Fruit fly (Drosophila melanogaster) whole organism, embryonic: ENCODE measurements around the gene CG6961.

ENCODE experiments used
- B-H1 ChIP-seq: fragments of 200-800 bp; sonication (Bioruptor generic); IDR thresholded peaks from 3 replicates; pipeline ENCODE4 v1.3.6; 2022; ENCODE audit warnings: missing biosample characterization, missing genetic modification characterization
- Blimp-1 ChIP-seq: fragments of 200-800 bp; sonication (Bioruptor generic); optimal IDR thresholded peaks from 3 replicates; lab custom pipeline; 2018; ENCODE audit warnings: missing biosample characterization, missing genetic modification characterization, mild to moderate bottlenecking, moderate library complexity, missing genetic modification reagents
- CG10267 ChIP-seq: fragments of 200-800 bp; sonication (Bioruptor generic); optimal IDR thresholded peaks from 2 replicates; lab custom pipeline; 2018; ENCODE audit warnings: missing biosample characterization, mild to moderate bottlenecking, missing genetic modification characterization, moderate library complexity
- CG11093 ChIP-seq: fragments of 200-800 bp; sonication (Bioruptor generic); IDR thresholded peaks from 3 replicates; pipeline ENCODE4 v1.3.6; 2022; ENCODE audit warnings: missing biosample characterization, missing genetic modification characterization
- CG12236 ChIP-seq: fragments of 200-800 bp; sonication (Bioruptor generic); optimal IDR thresholded peaks from 2 replicates; lab custom pipeline; 2016; ENCODE audit warnings: missing biosample characterization, missing genetic modification characterization
- CG15514 ChIP-seq: fragments of 200-800 bp; sonication (Bioruptor generic); optimal IDR thresholded peaks from 3 replicates; lab custom pipeline; 2017; ENCODE audit warnings: missing biosample characterization, missing genetic modification characterization, mild to moderate bottlenecking, moderate library complexity, missing genetic modification reagents
- CG1603 ChIP-seq: fragments of 200-800 bp; sonication (Bioruptor generic); optimal IDR thresholded peaks from 2 replicates; lab custom pipeline; 2019; ENCODE audit warnings: missing biosample characterization, mild to moderate bottlenecking, missing genetic modification characterization, moderate library complexity
- CG16779 ChIP-seq: fragments of 200-800 bp; sonication (Bioruptor generic); IDR thresholded peaks from 2 replicates; pipeline ENCODE4 v1.3.6; 2022; ENCODE audit warnings: missing biosample characterization, missing genetic modification characterization
- CG17361 ChIP-seq: fragments of 200-800 bp; sonication (Bioruptor generic); IDR thresholded peaks from 3 replicates; pipeline ENCODE4 v1.3.6; 2022; ENCODE audit warnings: missing biosample characterization, missing genetic modification characterization
- CG18619 ChIP-seq: fragments of 200-800 bp; sonication (Bioruptor generic); optimal IDR thresholded peaks from 3 replicates; lab custom pipeline; 2017; ENCODE audit warnings: missing biosample characterization, mild to moderate bottlenecking, missing genetic modification characterization
- CG2199 ChIP-seq: fragments of 200-800 bp; sonication (Bioruptor generic); IDR thresholded peaks from 3 replicates; pipeline ENCODE4 v1.3.6; 2022; ENCODE audit warnings: missing biosample characterization, missing genetic modification characterization
- CG32532 ChIP-seq: fragments of 200-800 bp; sonication (Bioruptor generic); IDR thresholded peaks from 2 replicates; pipeline ENCODE4 v1.3.6; 2022; ENCODE audit warnings: missing biosample characterization, missing genetic modification characterization
- CG4730 ChIP-seq: fragments of 200-800 bp; sonication (Bioruptor generic); IDR thresholded peaks from 2 replicates; pipeline ENCODE4 v1.3.6; 2022; ENCODE audit warnings: missing biosample characterization, missing genetic modification characterization
- CG5180 ChIP-seq: fragments of 200-800 bp; sonication (Bioruptor generic); optimal IDR thresholded peaks from 3 replicates; lab custom pipeline; 2017; ENCODE audit warnings: missing biosample characterization, missing genetic modification characterization, mild to moderate bottlenecking, moderate library complexity, missing genetic modification reagents
- CG6175 ChIP-seq: fragments of 200-800 bp; sonication (Bioruptor generic); IDR thresholded peaks from 3 replicates; pipeline ENCODE4 v1.3.6; 2022; ENCODE audit warnings: missing biosample characterization, missing genetic modification characterization
- CG6791 ChIP-seq: fragments of 200-800 bp; sonication (Bioruptor generic); IDR thresholded peaks from 3 replicates; pipeline ENCODE4 v1.3.6; 2022; ENCODE audit warnings: missing biosample characterization, missing genetic modification characterization; ENCODE audit not compliant: partially characterized antibody
- CG7357 ChIP-seq: fragments of 200-800 bp; sonication (Bioruptor generic); IDR thresholded peaks from 3 replicates; pipeline ENCODE4 v1.3.6; 2022; ENCODE audit warnings: missing biosample characterization, missing genetic modification characterization
- CG7556 ChIP-seq: fragments of 200-800 bp; sonication (Bioruptor generic); optimal IDR thresholded peaks from 2 replicates; lab custom pipeline; 2017; ENCODE audit warnings: missing biosample characterization, mild to moderate bottlenecking, missing genetic modification characterization
- CG8089 ChIP-seq: fragments of 200-800 bp; sonication (Bioruptor generic); optimal IDR thresholded peaks from 3 replicates; lab custom pipeline; 2016; ENCODE audit warnings: missing biosample characterization, missing genetic modification characterization
- CG9817 ChIP-seq: fragments of 200-800 bp; sonication (Bioruptor generic); optimal IDR thresholded peaks from 2 replicates; lab custom pipeline; 2018; ENCODE audit warnings: missing biosample characterization, mild to moderate bottlenecking, missing genetic modification characterization, moderate library complexity
- D19A ChIP-seq: fragments of 200-800 bp; optimal IDR thresholded peaks from 3 replicates; lab custom pipeline; 2019; ENCODE audit warnings: missing biosample characterization, mild to moderate bottlenecking, missing genetic modification characterization, moderate library complexity
- Fer3 ChIP-seq: fragments of 200-800 bp; sonication (Bioruptor generic); optimal IDR thresholded peaks from 2 replicates; lab custom pipeline; 2018; ENCODE audit warnings: missing biosample characterization, mild to moderate bottlenecking, missing genetic modification characterization, moderate library complexity
- HLHmδ ChIP-seq: fragments of 200-800 bp; sonication (Bioruptor generic); optimal IDR thresholded peaks from 2 replicates; lab custom pipeline; 2018; ENCODE audit warnings: missing biosample characterization, mild to moderate bottlenecking, missing genetic modification characterization, moderate library complexity
- Hmr ChIP-seq: fragments of 200-800 bp; sonication (Bioruptor generic); optimal IDR thresholded peaks from 3 replicates; lab custom pipeline; 2017; ENCODE audit warnings: mild to moderate bottlenecking, missing biosample characterization, missing genetic modification reagents, missing genetic modification characterization
- Hr51 ChIP-seq, 2 experiments: fragments of 200-800 bp; sonication (Bioruptor generic); optimal IDR thresholded peaks; 2 replicates in 1 of 2; 3 replicates in 1 of 2; lab custom pipeline; 2016 to 2018; ENCODE audit warnings: missing biosample characterization in 2 of 2, missing genetic modification characterization in 2 of 2, mild to moderate bottlenecking in 1 of 2, moderate library complexity in 1 of 2
- Hsf ChIP-seq: fragments of 200-800 bp; sonication (Bioruptor generic); optimal IDR thresholded peaks from 3 replicates; lab custom pipeline; 2016; ENCODE audit warnings: missing biosample characterization, missing genetic modification characterization
- Lpt ChIP-seq: fragments of >200 bp; optimal IDR thresholded peaks from 2 replicates; lab custom pipeline; 2018; ENCODE audit warnings: missing biosample characterization, missing genetic modification characterization
- NC2α ChIP-seq: fragments of 200-800 bp; sonication (Bioruptor generic); optimal IDR thresholded peaks from 2 replicates; lab custom pipeline; 2016; ENCODE audit warnings: missing biosample characterization, missing genetic modification characterization
- NC2β ChIP-seq: fragments of 200-800 bp; sonication (Bioruptor generic); optimal IDR thresholded peaks from 2 replicates; lab custom pipeline; 2016; ENCODE audit warnings: missing biosample characterization, missing genetic modification characterization
- Sox100B ChIP-seq: fragments of 200-800 bp; sonication (Bioruptor generic); optimal IDR thresholded peaks from 3 replicates; lab custom pipeline; 2018; ENCODE audit warnings: missing biosample characterization, mild to moderate bottlenecking, missing genetic modification characterization
- Xbp1 ChIP-seq: fragments of 200-800 bp; sonication (Bioruptor generic); optimal IDR thresholded peaks from 3 replicates; lab custom pipeline; 2016; ENCODE audit warnings: missing biosample characterization, mild to moderate bottlenecking, missing genetic modification characterization
- al ChIP-seq: fragments of 200-800 bp; sonication (Bioruptor generic); IDR thresholded peaks from 2 replicates; pipeline ENCODE4 v1.3.6; 2022; ENCODE audit warnings: missing biosample characterization, missing genetic modification characterization
- bsh ChIP-seq, 2 experiments: fragments of 200-800 bp; sonication (Bioruptor generic); optimal IDR thresholded peaks; 2 replicates each; lab custom pipeline; 2017 to 2018; ENCODE audit warnings: mild to moderate bottlenecking in 2 of 2, missing biosample characterization in 2 of 2, missing genetic modification characterization in 2 of 2, moderate library complexity in 1 of 2
- cg ChIP-seq: fragments of 200-800 bp; sonication (Bioruptor generic); optimal IDR thresholded peaks from 3 replicates; lab custom pipeline; 2019; ENCODE audit warnings: missing biosample characterization, mild to moderate bottlenecking, missing genetic modification characterization, moderate library complexity
- dm ChIP-seq: fragments of 200-800 bp; sonication (Bioruptor generic); optimal IDR thresholded peaks from 3 replicates; lab custom pipeline; 2016; ENCODE audit warnings: missing biosample characterization, missing genetic modification characterization
- dpn ChIP-seq, 2 experiments: fragments of 200-800 bp; sonication (Bioruptor generic); optimal IDR thresholded peaks; 3 replicates each; lab custom pipeline; 2016; ENCODE audit warnings: missing biosample characterization in 2 of 2, missing genetic modification characterization in 2 of 2
- emc ChIP-seq: fragments of 200-800 bp; sonication (Bioruptor generic); optimal IDR thresholded peaks from 2 replicates; lab custom pipeline; 2016; ENCODE audit warnings: missing biosample characterization, missing genetic modification characterization
- gsb ChIP-seq: fragments of 200-800 bp; sonication (Bioruptor generic); IDR thresholded peaks from 2 replicates; pipeline ENCODE4 v1.3.6; 2022; ENCODE audit warnings: missing biosample characterization, missing genetic modification characterization
- gsb-n ChIP-seq: fragments of 200-800 bp; sonication (Bioruptor generic); optimal IDR thresholded peaks from 3 replicates; lab custom pipeline; 2018; ENCODE audit warnings: missing biosample characterization, mild to moderate bottlenecking, missing genetic modification characterization
- luna ChIP-seq: fragments of 200-800 bp; sonication (Bioruptor generic); optimal IDR thresholded peaks from 2 replicates; lab custom pipeline; 2016; ENCODE audit warnings: missing biosample characterization, missing genetic modification characterization
- mam ChIP-seq: fragments of 200-800 bp; sonication (Bioruptor generic); optimal IDR thresholded peaks from 3 replicates; lab custom pipeline; 2016; ENCODE audit warnings: missing biosample characterization, missing genetic modification characterization
- mirr ChIP-seq: fragments of 200-800 bp; sonication (Bioruptor generic); optimal IDR thresholded peaks from 3 replicates; lab custom pipeline; 2018; ENCODE audit warnings: missing biosample characterization, mild to moderate bottlenecking, missing genetic modification characterization
- pum ChIP-seq: fragments of 200-800 bp; sonication (Bioruptor generic); optimal IDR thresholded peaks from 2 replicates; lab custom pipeline; 2016; ENCODE audit warnings: missing biosample characterization, missing genetic modification characterization
- ro ChIP-seq: fragments of 200-800 bp; sonication (Bioruptor generic); IDR thresholded peaks from 2 replicates; pipeline ENCODE4 v1.3.6; 2022; ENCODE audit warnings: missing biosample characterization, missing genetic modification characterization
- schlank ChIP-seq: fragments of 200-800 bp; sonication (Bioruptor generic); optimal IDR thresholded peaks from 2 replicates; lab custom pipeline; 2018; ENCODE audit warnings: missing biosample characterization, mild to moderate bottlenecking, missing genetic modification characterization
- sd ChIP-seq: fragments of 200-800 bp; sonication (Bioruptor generic); optimal IDR thresholded peaks from 3 replicates; lab custom pipeline; 2018; ENCODE audit warnings: missing biosample characterization, mild to moderate bottlenecking, missing genetic modification characterization, moderate library complexity
- so ChIP-seq: fragments of 200-800 bp; sonication (Bioruptor generic); IDR thresholded peaks from 3 replicates; pipeline ENCODE4 v1.3.6; 2022; ENCODE audit warnings: missing biosample characterization, missing genetic modification characterization
- wor ChIP-seq: fragments of 200-800 bp; sonication (Bioruptor generic); IDR thresholded peaks from 2 replicates; pipeline ENCODE4 v1.3.6; 2022; ENCODE audit warnings: missing biosample characterization, missing genetic modification characterization
- zen ChIP-seq: fragments of 200-800 bp; sonication (Bioruptor generic); optimal IDR thresholded peaks from 3 replicates; lab custom pipeline; 2018; ENCODE audit warnings: missing biosample characterization, mild to moderate bottlenecking, missing genetic modification characterization, moderate library complexity
- zen2 ChIP-seq: fragments of 200-800 bp; sonication (Bioruptor generic); IDR thresholded peaks from 3 replicates; pipeline ENCODE4 v1.3.6; 2022; ENCODE audit warnings: missing biosample characterization, missing genetic modification characterization; ENCODE audit not compliant: partially characterized antibody

The CG6961 gene

DNA sequence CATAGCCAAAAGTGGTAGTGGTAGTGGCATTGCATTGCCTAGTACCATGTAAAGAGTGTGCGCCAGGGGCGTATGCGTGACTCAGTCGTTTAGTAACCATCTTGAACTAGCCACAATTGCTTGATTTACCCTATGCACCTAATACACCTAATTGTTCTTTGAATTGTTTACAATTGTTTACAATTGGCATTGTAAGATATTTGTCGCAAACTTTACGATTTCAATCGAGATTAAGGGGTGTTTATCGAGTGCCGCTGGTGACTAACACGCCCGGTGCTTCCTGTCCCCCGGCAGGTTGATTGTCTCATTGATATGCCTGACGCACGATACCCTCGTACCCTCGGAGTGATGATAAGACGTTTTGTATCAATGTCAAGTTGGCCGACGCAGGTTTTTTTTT, 49.0 kb upstream of the CG6961 start (continued):
- TF ChIP-seq bsh (GFP tag; optimal IDR thresholded peaks at IDR 0.05; lab: Kevin White, UChicago) (peak in 1 of 2 experiments; percentile 42), gsb-n (no peak), Sox100B (no peak), dm (GFP tag; lab: Kevin White, UChicago) (peak; percentile 14), CG9817 (tag; lab: Kevin White, UChicago) (peak; percentile 46), CG5180 (GFP tag; lab: Kevin White, UChicago) (peak; percentile 9), Blimp-1 (GFP tag; lab: Kevin White, UChicago) (no peak), CG4730 (GFP tag; lab: Robert Waterston, UW) (0 out of 2 replicates have a peak, but pooled peaks have one; percentile 18), Lpt (GFP tag; lab: Kevin White, UChicago) (no peak), CG1603 (tag; lab: Kevin White, UChicago) (peak; percentile 52), CG2199 (GFP tag; lab: Robert Waterston, UW) (no peak), CG15514 (no peak), zen (tag; lab: Kevin White, UChicago) (no peak), zen2 (GFP tag; lab: Robert Waterston, UW) (no peak), CG6175 (GFP tag; lab: Robert Waterston, UW) (no peak), CG32532 (GFP tag; lab: Robert Waterston, UW) (peak; percentile 43; the same call in 1 of the 2 replicates), CG6791 (GFP tag; lab: Robert Waterston, UW) (no peak), CG16779 (GFP tag; lab: Robert Waterston, UW) (no peak), wor (0 out of 2 replicates have a peak, but pooled peaks have one; percentile 30), D19A (tag; lab: Kevin White, UChicago) (no peak), luna (no peak), emc (GFP tag; lab: Kevin White, UChicago) (no peak), mam (peak; percentile 31), CG7357 (GFP tag; lab: Robert Waterston, UW) (peak; percentile 48; the same call in 1 of the 3 replicates), Hsf (no peak), schlank (tag; lab: Kevin White, UChicago) (peak; percentile 3), CG11093 (peak; percentile 60; the same call in 1 of the 3 replicates), Hr51 (GFP tag; optimal IDR thresholded peaks at IDR 0.05; lab: Kevin White, UChicago) (peak in 1 of 2 experiments; percentile 75), pum (GFP tag; lab: Kevin White, UChicago) (peak; percentile 33), cg (GFP tag; lab: Kevin White, UChicago) (no peak), gsb (GFP tag; lab: Robert Waterston, UW) (0 out of 2 replicates have a peak, but pooled peaks have one; percentile 37), Xbp1 (peak; percentile 58), CG7556 (GFP tag; lab: Kevin White, UChicago) (peak; percentile 12), B-H1 (GFP tag; lab: Robert Waterston, UW) (no peak), ro (0 out of 2 replicates have a peak, but pooled peaks have one; percentile 22), NC2α (GFP tag; lab: Kevin White, UChicago) (no peak), sd (peak; percentile 14), Hmr (GFP tag; lab: Kevin White, UChicago) (peak; percentile 7), CG17361 (GFP tag; lab: Robert Waterston, UW) (peak; percentile 48; the same call in 2 of the 3 replicates), mirr (GFP tag; lab: Kevin White, UChicago) (no peak), Fer3 (tag; lab: Kevin White, UChicago) (no peak), CG10267 (no peak), CG18619 (peak; percentile 3), dpn (GFP tag; optimal IDR thresholded peaks at IDR 0.05; lab: Kevin White, UChicago) (peak; percentile 41 to 42), NC2β (GFP tag; lab: Kevin White, UChicago) (no peak), CG12236 (no peak), CG8089 (GFP tag; lab: Kevin White, UChicago) (no peak), al (GFP tag; lab: Robert Waterston, UW) (no peak), HLHmδ (GFP tag; lab: Kevin White, UChicago) (no peak), so (GFP tag; lab: Robert Waterston, UW) (peak; percentile 79)
